Worm (Caenorhabditis elegans) whole organism, L1 larva: ENCODE results near the gene fbxb-54.

Experiments used
- C16A3.4 ChIP-seq: fragments of 150-350 bp; optimal IDR thresholded peaks from 2 replicates; lab custom pipeline; 2014; ENCODE audit warnings: missing biosample characterization, missing genetic modification characterization
- C34B4.2 ChIP-seq: sonication (generic microtip); optimal IDR thresholded peaks from 2 replicates; lab custom pipeline; 2017; ENCODE audit warnings: mild to moderate bottlenecking, missing genetic modification characterization, missing compliant biosample characterization
- Y116A8C.19 ChIP-seq: sonication (generic microtip); optimal IDR thresholded peaks from 2 replicates; lab custom pipeline; 2016; ENCODE audit warnings: missing compliant biosample characterization, missing genetic modification characterization, borderline replicate concordance
- aha-1 ChIP-seq: fragments of 150-350 bp; optimal IDR thresholded peaks from 2 replicates; lab custom pipeline; 2014; ENCODE audit warnings: missing biosample characterization, missing genetic modification characterization
- ama-1 ChIP-seq: fragments of 150-350 bp; optimal IDR thresholded peaks from 2 replicates; lab custom pipeline; 2014
- ceh-82 ChIP-seq, 3 experiments: fragments of 150-350 bp in 1 of 3; sonication (generic microtip) in 2 of 3; optimal IDR thresholded peaks; 2 replicates each; lab custom pipeline; 2014 to 2017; ENCODE audit warnings: missing biosample characterization in 3 of 3, missing genetic modification characterization in 3 of 3
- ceh-88 ChIP-seq: fragments of 200-800 bp; sonication (Bioruptor generic); IDR thresholded peaks from 2 replicates; pipeline ENCODE4 v1.3.6; 2022; ENCODE audit warnings: missing genetic modification characterization, missing compliant biosample characterization
- dpl-1 ChIP-seq, 3 experiments: fragments of 150-350 bp in 2 of 3; sonication (generic microtip) in 1 of 3; optimal IDR thresholded peaks; 2 replicates each; lab custom pipeline; 2014 to 2017; ENCODE audit warnings: missing biosample characterization in 3 of 3, missing genetic modification characterization in 3 of 3, missing genetic modification reagents in 3 of 3
- efl-1 ChIP-seq, 4 experiments: fragments of 150-350 bp; optimal IDR thresholded peaks in 3 of 4; peaks in 1 of 4; 1 replicate in 1 of 4; 2 replicates in 3 of 4; lab custom pipeline; 2014; ENCODE audit warnings: missing biosample characterization in 2 of 4, missing genetic modification characterization in 2 of 4, missing genetic modification reagents in 2 of 4
- efl-3 ChIP-seq: fragments of 200-800 bp; sonication (Bioruptor generic); optimal IDR thresholded peaks from 2 replicates; lab custom pipeline; 2018; ENCODE audit warnings: mild to moderate bottlenecking, missing genetic modification characterization, missing compliant biosample characterization
- elt-3 ChIP-seq, 6 experiments: fragments of 150-350 bp in 1 of 6; sonication (generic microtip); optimal IDR thresholded peaks; 2 replicates each; lab custom pipeline; 2017 to 2018; ENCODE audit warnings: missing biosample characterization in 6 of 6, missing genetic modification characterization in 6 of 6, inconsistent platforms in 1 of 6
- ets-5 ChIP-seq: fragments of 200-800 bp; sonication (Bioruptor generic); IDR thresholded peaks from 2 replicates; pipeline ENCODE4 v1.3.6; 2022; ENCODE audit warnings: missing genetic modification characterization, missing compliant biosample characterization
- fkh-8 ChIP-seq: sonication (generic microtip); optimal IDR thresholded peaks from 2 replicates; lab custom pipeline; 2016; ENCODE audit warnings: mild to moderate bottlenecking, missing genetic modification characterization, missing compliant biosample characterization
- grh-1 ChIP-seq: fragments of 200-800 bp; sonication (Bioruptor generic); IDR thresholded peaks from 2 replicates; pipeline ENCODE4 v1.3.6; 2022; ENCODE audit warnings: missing genetic modification reagents, missing genetic modification characterization, missing compliant biosample characterization
- hlh-4 ChIP-seq: sonication (generic microtip); optimal IDR thresholded peaks from 2 replicates; lab custom pipeline; 2016; ENCODE audit warnings: mild to moderate bottlenecking, missing genetic modification characterization, missing compliant biosample characterization
- isw-1 ChIP-seq: fragments of 200-800 bp; sonication (Bioruptor generic); IDR thresholded peaks from 2 replicates; pipeline ENCODE4 v1.3.6; 2022; ENCODE audit warnings: missing genetic modification characterization, missing compliant biosample characterization
- lir-3 ChIP-seq: sonication (generic microtip); optimal IDR thresholded peaks from 2 replicates; lab custom pipeline; 2016; ENCODE audit warnings: mild to moderate bottlenecking, missing genetic modification characterization, moderate library complexity, missing compliant biosample characterization; ENCODE audit not compliant: poor library complexity
- nhr-19 ChIP-seq: fragments of 200-800 bp; sonication (Bioruptor generic); conservative IDR thresholded peaks from 2 replicates; pipeline ENCODE4 v1.3.6; 2022; ENCODE audit warnings: missing genetic modification characterization, missing compliant biosample characterization
- nhr-20 ChIP-seq: sonication (generic microtip); optimal IDR thresholded peaks from 2 replicates; lab custom pipeline; 2016; ENCODE audit warnings: mild to moderate bottlenecking, missing genetic modification characterization, missing compliant biosample characterization
- nhr-237 ChIP-seq: fragments of 150-350 bp; optimal IDR thresholded peaks from 2 replicates; lab custom pipeline; 2014; ENCODE audit warnings: missing biosample characterization, missing genetic modification characterization
- nhr-28 ChIP-seq: fragments of 150-350 bp; optimal IDR thresholded peaks from 2 replicates; lab custom pipeline; 2014; ENCODE audit warnings: missing biosample characterization, missing genetic modification characterization
- nhr-47 ChIP-seq: sonication (generic microtip); optimal IDR thresholded peaks from 2 replicates; lab custom pipeline; 2016; ENCODE audit warnings: mild to moderate bottlenecking, missing genetic modification characterization, moderate library complexity, missing compliant biosample characterization
- nhr-84 ChIP-seq: sonication (generic microtip); optimal IDR thresholded peaks from 2 replicates; lab custom pipeline; 2017; ENCODE audit warnings: missing biosample characterization, missing genetic modification characterization
- rnt-1 ChIP-seq: sonication (generic microtip); optimal IDR thresholded peaks from 2 replicates; lab custom pipeline; 2016; ENCODE audit warnings: mild to moderate bottlenecking, missing genetic modification characterization, moderate library complexity, missing compliant biosample characterization
- snpc-4 ChIP-seq: fragments of 150-350 bp; optimal IDR thresholded peaks from 2 replicates; lab custom pipeline; 2014; ENCODE audit warnings: missing biosample characterization, missing genetic modification characterization
- snu-23 ChIP-seq: sonication (generic microtip); optimal IDR thresholded peaks from 2 replicates; lab custom pipeline; 2016; ENCODE audit warnings: missing genetic modification characterization, missing compliant biosample characterization
- sox-4 ChIP-seq: sonication (generic microtip); optimal IDR thresholded peaks from 2 replicates; lab custom pipeline; 2016; ENCODE audit warnings: missing genetic modification characterization, missing compliant biosample characterization
- tbx-2 ChIP-seq: sonication (generic microtip); optimal IDR thresholded peaks from 2 replicates; lab custom pipeline; 2016; ENCODE audit warnings: missing genetic modification characterization, missing compliant biosample characterization
- unc-62 ChIP-seq: fragments of 150-350 bp; optimal IDR thresholded peaks from 2 replicates; lab custom pipeline; 2014; ENCODE audit warnings: missing biosample characterization, missing genetic modification reagents, missing genetic modification characterization
- unc-86 ChIP-seq: sonication (generic microtip); optimal IDR thresholded peaks from 2 replicates; lab custom pipeline; 2016; ENCODE audit warnings: missing genetic modification characterization, missing compliant biosample characterization
- vab-15 ChIP-seq: sonication (generic microtip); optimal IDR thresholded peaks from 2 replicates; lab custom pipeline; 2017; ENCODE audit warnings: missing genotype, mild to moderate bottlenecking, missing genetic modification characterization, missing compliant biosample characterization
- xbp-1 ChIP-seq: sonication (generic microtip); optimal IDR thresholded peaks from 2 replicates; lab custom pipeline; 2016; ENCODE audit warnings: missing genetic modification characterization, missing compliant biosample characterization
- zag-1 ChIP-seq: fragments of 150-350 bp; optimal IDR thresholded peaks from 2 replicates; lab custom pipeline; 2014; ENCODE audit warnings: missing biosample characterization, missing genetic modification characterization
- zip-4 ChIP-seq: fragments of 200-800 bp; sonication (Bioruptor generic); optimal IDR thresholded peaks from 2 replicates; lab custom pipeline; 2018; ENCODE audit warnings: mild to moderate bottlenecking, missing genetic modification characterization, moderate library complexity, missing compliant biosample characterization
- ztf-11 ChIP-seq, 2 experiments: sonication (generic microtip); optimal IDR thresholded peaks; 2 replicates each; lab custom pipeline; 2016 to 2017; ENCODE audit warnings: missing genetic modification characterization in 2 of 2, missing biosample characterization in 1 of 2, missing compliant biosample characterization in 1 of 2

Gene fbxb-54

DNA sequence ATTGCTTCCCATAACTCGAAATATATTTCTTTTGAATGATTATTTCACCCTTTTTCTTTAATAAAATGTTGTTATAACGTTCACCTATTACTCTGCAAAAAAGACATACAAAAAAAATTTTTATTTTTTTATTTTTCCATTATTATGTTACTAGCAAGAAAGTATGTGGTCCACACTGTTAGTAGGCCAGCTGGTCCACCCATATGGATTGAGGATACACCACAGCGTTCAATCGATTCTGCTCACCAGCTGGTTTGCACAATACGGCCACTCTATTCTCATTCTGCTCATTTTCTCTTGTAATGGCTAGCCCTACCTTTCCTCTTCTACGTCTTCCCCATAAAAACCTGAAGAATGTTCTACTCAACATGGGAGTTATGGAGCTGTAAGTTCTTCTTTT lies 17.5 kb downstream of the fbxb-54 start, which contains the start of gene fbxb-44:
Gene fbxb-44 (plus strand): TSS at position 301 of the 400 bp plus-strand sequence.
- TF ChIP-seq nhr-84 (tag; lab: Kevin White, UChicago) (no peak), fkh-8 (tag; lab: Kevin White, UChicago) (no peak), zip-4 (no peak)

ce11 chrII:1537321-1537720 lies 18.8 kb downstream of the fbxb-54 start, which contains the start of gene fbxb-42:
TSS of gene fbxb-42 (plus strand) at chrII:1537621.
- TF ChIP-seq isw-1 (GFP tag; lab: Robert Waterston, UW) (no peak), elt-3 (tag; optimal IDR thresholded peaks at IDR 0.05; lab: Kevin White, UChicago) (no peak), xbp-1 (tag; lab: Kevin White, UChicago) (no peak), sox-4 (tag; lab: Kevin White, UChicago) (no peak), ceh-82 (tag; optimal IDR thresholded peaks at IDR 0.05; lab: Kevin White, UChicago) (no peak), snpc-4 (tag; lab: Kevin White, UChicago) (no peak), rnt-1 (tag; lab: Kevin White, UChicago) (no peak)

ce11 chrII:1535931-1536330 lies 20.2 kb downstream of the fbxb-54 start, which contains the start of gene fbxb-43:
TSS of gene fbxb-43 (plus strand) at chrII:1536231.
- no peak for TF ChIP-seq vab-15 (tag; lab: Kevin White, UChicago)
- no peak for TF ChIP-seq hlh-4 (tag; lab: Kevin White, UChicago)

DNA sequence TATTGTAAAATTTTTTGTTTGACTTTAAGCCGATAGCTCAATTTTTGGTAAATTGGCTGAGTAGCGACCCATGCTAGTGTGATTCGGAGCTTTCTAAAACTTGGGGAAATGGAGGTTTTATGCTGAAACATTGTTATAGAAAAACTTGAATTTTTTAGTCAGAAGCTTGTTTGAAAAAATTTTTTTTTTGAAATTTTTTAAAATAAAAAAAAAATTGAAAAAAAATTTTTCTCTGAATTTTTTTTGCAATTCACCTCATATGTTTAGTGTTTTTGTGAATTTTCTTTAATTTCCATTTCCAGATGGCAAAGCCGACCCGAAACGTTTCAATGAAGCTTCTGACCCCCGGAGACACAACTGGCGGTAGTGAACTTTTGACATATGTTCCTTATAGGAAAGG lies 27.1 kb downstream of the fbxb-54 start, which contains the start of gene Y51H7BR.4:
Gene Y51H7BR.4 (plus strand): TSS at position 301 of the 400 bp plus-strand sequence.
- TF ChIP-seq aha-1 (tag; lab: Kevin White, UChicago) (no peak), C16A3.4 (no peak), dpl-1 (GFP tag; optimal IDR thresholded peaks at IDR 0.05; lab: Kevin White, UChicago) (no peak), snu-23 (no peak), tbx-2 (tag; lab: Kevin White, UChicago) (no peak), ceh-88 (GFP tag; lab: Robert Waterston, UW) (no peak), efl-3 (GFP tag; lab: Kevin White, UChicago) (no peak), unc-62 (GFP tag; lab: Kevin White, UChicago) (no peak), isw-1 (GFP tag; lab: Robert Waterston, UW) (no peak), nhr-19 (GFP tag; lab: Robert Waterston, UW) (no peak), nhr-47 (tag; lab: Kevin White, UChicago) (no peak), ztf-11 (tag; optimal IDR thresholded peaks at IDR 0.05; lab: Kevin White, UChicago) (no peak), ama-1 (no peak), C34B4.2 (no peak), nhr-237 (tag; lab: Kevin White, UChicago) (no peak), grh-1 (GFP tag; lab: Robert Waterston, UW) (no peak), rnt-1 (tag; lab: Kevin White, UChicago) (no peak), xbp-1 (tag; lab: Kevin White, UChicago) (no peak)
- TF ChIP-seq, all 84 proteins: peak for 0

DNA sequence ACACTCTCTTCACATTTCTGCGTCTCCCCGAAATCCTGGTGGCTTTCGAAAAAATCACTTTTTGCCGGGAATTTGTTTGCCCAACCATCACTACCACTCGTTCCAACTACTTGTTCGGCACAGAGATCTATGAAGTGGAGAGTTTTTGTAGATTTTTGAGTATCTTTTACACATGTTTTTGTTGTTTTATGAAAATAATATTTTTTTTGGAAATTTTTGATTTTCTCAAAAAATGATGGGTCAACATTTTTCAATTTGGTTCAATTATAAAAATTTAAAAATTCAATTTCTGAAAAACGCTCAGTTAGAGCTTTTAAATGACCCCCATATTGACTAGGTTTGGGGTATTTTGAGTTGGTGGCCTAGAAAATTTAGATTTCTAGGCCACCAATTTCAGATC lies 30.6 kb downstream of the fbxb-54 start, which contains the start of gene Y51H7BR.7:
Gene Y51H7BR.7 (minus strand): TSS at position 101 of the 400 bp plus-strand sequence.
- TF ChIP-seq efl-1 (optimal IDR thresholded peaks at IDR 0.05; lab: Kevin White, UChicago) (no peak), efl-1 (GFP tag; optimal IDR thresholded peaks at IDR 0.05 in 1 of 2; lab: Kevin White, UChicago) (peak in 1 of 2 experiments; percentile 66), unc-86 (tag; lab: Kevin White, UChicago) (no peak)

DNA sequence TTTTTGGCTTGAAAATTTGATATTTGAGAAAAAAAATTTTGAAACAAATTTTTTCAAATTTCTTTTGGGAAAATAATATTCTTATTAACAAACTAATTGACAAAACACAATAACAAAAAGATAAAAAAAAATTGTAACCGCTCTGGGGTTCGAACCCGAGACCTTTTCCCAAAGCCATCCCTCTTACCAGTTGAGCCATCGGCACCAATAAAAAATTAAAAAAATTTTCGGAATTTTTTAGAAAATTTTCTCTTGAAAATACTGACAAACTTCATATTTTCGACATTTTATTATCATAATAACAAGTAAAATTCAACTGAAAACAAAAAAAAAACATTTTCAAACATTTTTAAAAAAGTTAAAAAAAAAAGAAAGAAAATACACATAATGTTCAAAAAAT lies 34.2 kb downstream of the fbxb-54 start:
- no peak for TF ChIP-seq nhr-28 (tag; lab: Kevin White, UChicago)
- TF ChIP-seq Y116A8C.19: no peak
- no peak for TF ChIP-seq ets-5 (GFP tag; lab: Robert Waterston, UW)
- no peak for TF ChIP-seq zag-1
- TF ChIP-seq lir-3 (tag; lab: Kevin White, UChicago): no peak
- TF ChIP-seq nhr-20 (tag; lab: Kevin White, UChicago): no peak
